Fruit fly (Drosophila melanogaster): ENCODE measurements around the gene CG8925.

DNA sequence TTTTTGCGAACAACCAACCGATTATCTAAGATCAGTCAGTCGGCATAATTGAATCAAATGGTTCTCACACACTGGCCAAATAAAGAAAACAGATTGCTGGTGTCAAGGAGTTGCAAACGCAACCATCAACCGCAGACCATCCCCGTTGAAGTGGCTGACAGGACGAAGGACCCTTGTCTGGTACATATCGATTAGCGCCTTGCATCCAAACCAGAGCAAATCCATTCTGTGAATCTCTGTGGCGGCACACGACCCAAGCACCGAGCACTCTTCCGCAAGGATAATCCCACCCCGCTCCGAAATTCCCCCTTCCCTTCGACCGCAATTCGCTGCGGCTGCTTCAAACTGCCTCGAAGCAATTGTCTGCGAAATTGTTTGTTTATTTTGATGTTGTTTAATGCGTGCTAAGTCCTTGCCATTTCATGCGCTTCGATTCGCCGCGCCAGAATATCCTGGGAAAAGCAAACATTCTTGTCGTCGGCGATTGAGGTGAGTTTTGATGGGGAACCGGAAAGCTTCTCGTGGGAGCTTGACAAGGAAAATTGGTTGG, 18.4 kb upstream of the CG8925 start:
- TF ChIP-seq rgr (GFP tag; optimal IDR thresholded peaks at IDR 0.05), result no peak
- TF ChIP-seq CG32264 (GFP tag; optimal IDR thresholded peaks at IDR 0.05), result no peak
- TF ChIP-seq dsf (GFP tag; optimal IDR thresholded peaks at IDR 0.05; ENCODE audit: borderline replicate concordance), result no peak
- TF ChIP-seq dmrt93B (GFP tag; optimal IDR thresholded peaks at IDR 0.05), result no peak
- no peak for TF ChIP-seq Rel (GFP tag; optimal IDR thresholded peaks at IDR 0.05)
- TF ChIP-seq Rel (tag; optimal IDR thresholded peaks at IDR 0.05), result no peak
- TF ChIP-seq sage (GFP tag; optimal IDR thresholded peaks at IDR 0.05), result no peak
- TF ChIP-seq CrebA (GFP tag; optimal IDR thresholded peaks at IDR 0.05; ENCODE audit: borderline replicate concordance), result no peak
- TF ChIP-seq fru (GFP tag; optimal IDR thresholded peaks at IDR 0.05), result no peak
- no peak for TF ChIP-seq jim (GFP tag; optimal IDR thresholded peaks at IDR 0.05)
- no peak for TF ChIP-seq h (GFP tag; optimal IDR thresholded peaks at IDR 0.05)
- TF ChIP-seq Hr78 (GFP tag; optimal IDR thresholded peaks at IDR 0.05), result no peak
- TF ChIP-seq HLH106 (tag; optimal IDR thresholded peaks at IDR 0.05), result no peak
- no peak for TF ChIP-seq Abd-B (GFP tag; optimal IDR thresholded peaks at IDR 0.05)

All from whole organism, wandering third instar larva.